Worm (Caenorhabditis elegans): ENCODE results near the gene clec-50.

- TF ChIP-seq aly-2 (tag; optimal IDR thresholded peaks at IDR 0.05) (no peak), unc-39 (tag; optimal IDR thresholded peaks at IDR 0.05) (no peak)
Observed at ce11 chrV:19745852-19746251, 9.3 kb downstream of the clec-50 start, which contains the start of gene W04E12.5.
